Fruit fly (Drosophila melanogaster): ENCODE measurements around the gene CG32603.

Gene CG32603

dm6 chrX:14169068-14169642 is 15.2 kb upstream of the CG32603 start, which contains the start of gene CG12480 (continued):
- no peak for TF ChIP-seq croc (GFP tag; conservative IDR thresholded peaks at IDR 0.05)
- TF ChIP-seq Hr51 (GFP tag; optimal IDR thresholded peaks at IDR 0.05), result peak; percentile 10 to 26
- TF ChIP-seq CG15011 (GFP tag; optimal IDR thresholded peaks at IDR 0.05), result peak; percentile 35
- no peak for TF ChIP-seq Max (GFP tag; optimal IDR thresholded peaks at IDR 0.05)
- TF ChIP-seq CG8478 (optimal IDR thresholded peaks at IDR 0.05), result no peak
- no peak for TF ChIP-seq tna (GFP tag; IDR thresholded peaks at IDR 0.05; ENCODE audit: partially characterized antibody)
- peak; percentile 37; the same call in 1 of the 3 replicates for TF ChIP-seq CG6175 (GFP tag; IDR thresholded peaks at IDR 0.05)
- TF ChIP-seq CG13775 (GFP tag; optimal IDR thresholded peaks at IDR 0.05), result peak; percentile 43
- TF ChIP-seq stc (GFP tag; IDR thresholded peaks at IDR 0.05), result no peak
- TF ChIP-seq pita (GFP tag; optimal IDR thresholded peaks at IDR 0.05), result no peak
- TF ChIP-seq ase (GFP tag; IDR thresholded peaks at IDR 0.05), result no peak
- no peak for TF ChIP-seq CG11560 (tag; IDR thresholded peaks at IDR 0.05)
- TF ChIP-seq CG11723 (GFP tag; optimal IDR thresholded peaks at IDR 0.05), result no peak
- no peak for TF ChIP-seq E2f2 (GFP tag; IDR thresholded peaks at IDR 0.05)
- TF ChIP-seq vnd (GFP tag; IDR thresholded peaks at IDR 0.05; ENCODE audit: partially characterized antibody), result no peak
- TF ChIP-seq Antp (GFP tag; optimal IDR thresholded peaks at IDR 0.05), result no peak
- peak; percentile 30 for TF ChIP-seq CG12071 (GFP tag; optimal IDR thresholded peaks at IDR 0.05)
- peak; percentile 87 for TF ChIP-seq gro (GFP tag; optimal IDR thresholded peaks at IDR 0.05)
- TF ChIP-seq Dbx (GFP tag; IDR thresholded peaks at IDR 0.05), result peak; percentile 68; the same call in 1 of the 3 replicates
- TF ChIP-seq CG2129 (GFP tag; IDR thresholded peaks at IDR 0.05; ENCODE audit: partially characterized antibody), result no peak
- no peak; the same call in 1 of the 2 replicates for TF ChIP-seq ara (GFP tag; IDR thresholded peaks at IDR 0.05)
- peak; percentile 6 for TF ChIP-seq sens (GFP tag)
- no peak for TF ChIP-seq CG11696 (GFP tag; IDR thresholded peaks at IDR 0.05)
- no peak for TF ChIP-seq lov (optimal IDR thresholded peaks at IDR 0.05)
- TF ChIP-seq lov (GFP tag; IDR thresholded peaks at IDR 0.05), result no peak
- peak; percentile 59 for TF ChIP-seq CG9817 (tag; optimal IDR thresholded peaks at IDR 0.05)
- TF ChIP-seq Stat92E (GFP tag; optimal IDR thresholded peaks at IDR 0.05), result no peak
- TF ChIP-seq CG30020 (tag; optimal IDR thresholded peaks at IDR 0.05), result no peak
- no peak for TF ChIP-seq CG7963 (GFP tag; IDR thresholded peaks at IDR 0.05; ENCODE audit: partially characterized antibody)
- peak; percentile 64 for TF ChIP-seq Fer3 (tag; optimal IDR thresholded peaks at IDR 0.05)
- peak; percentile 33 for TF ChIP-seq Hsf (GFP tag; optimal IDR thresholded peaks at IDR 0.05)
- no peak for TF ChIP-seq gce (GFP tag; IDR thresholded peaks at IDR 0.05)
- TF ChIP-seq nerfin-2 (GFP tag; IDR thresholded peaks at IDR 0.05; ENCODE audit: partially characterized antibody), result no peak
- no peak; the same call in 1 of the 2 replicates for TF ChIP-seq Adf1 (GFP tag; IDR thresholded peaks at IDR 0.05)
- TF ChIP-seq Doc2 (GFP tag; IDR thresholded peaks at IDR 0.05), result no peak
- no peak for TF ChIP-seq br (optimal IDR thresholded peaks at IDR 0.05)
- peak; percentile 73 for TF ChIP-seq grau (tag; optimal IDR thresholded peaks at IDR 0.05)
- peak; percentile 70 for TF ChIP-seq lab (GFP tag; optimal IDR thresholded peaks at IDR 0.05)
- TF ChIP-seq pros (GFP tag; optimal IDR thresholded peaks at IDR 0.05), result no peak
- peak; percentile 90 for TF ChIP-seq Med (GFP tag)
- peak; percentile 58 for TF ChIP-seq CG9215 (GFP tag; IDR thresholded peaks at IDR 0.05)
- peak; percentile 66; the same call in 1 of the 2 replicates for TF ChIP-seq lmd (GFP tag; IDR thresholded peaks at IDR 0.05)
- no peak for TF ChIP-seq Vsx1 (GFP tag; optimal IDR thresholded peaks at IDR 0.05)
- no peak for TF ChIP-seq trh (GFP tag; optimal IDR thresholded peaks at IDR 0.05)
- TF ChIP-seq NC2α (GFP tag; optimal IDR thresholded peaks at IDR 0.05), result no peak
- TF ChIP-seq Dip2 (GFP tag; IDR thresholded peaks at IDR 0.05), result no peak
- TF ChIP-seq ind (GFP tag; optimal IDR thresholded peaks at IDR 0.05), result peak; percentile 34
- TF ChIP-seq nmo (GFP tag; optimal IDR thresholded peaks at IDR 0.05), result peak; percentile 6
- no peak for TF ChIP-seq slp2 (GFP tag; optimal IDR thresholded peaks at IDR 0.05)
- TF ChIP-seq CG3281 (GFP tag; optimal IDR thresholded peaks at IDR 0.05), result peak; percentile 79
- no peak for TF ChIP-seq HLH4C (GFP tag; IDR thresholded peaks at IDR 0.05; ENCODE audit: partially characterized antibody)
